Fruit fly (Drosophila melanogaster): Measurements from ENCODE around the gene Irk2.

dm6 chr3R:23511356-23511755 lies 7.9 kb downstream of the Irk2 start:
- no peak for TF ChIP-seq CG6808 (GFP tag; optimal IDR thresholded peaks at IDR 0.05)
- no peak for TF ChIP-seq CG7368 (GFP tag; optimal IDR thresholded peaks at IDR 0.05)
- no peak for TF ChIP-seq pdm3 (GFP tag; optimal IDR thresholded peaks at IDR 0.05)
- no peak for TF ChIP-seq Lpt (GFP tag; optimal IDR thresholded peaks at IDR 0.05)
- TF ChIP-seq Eip93F (GFP tag; optimal IDR thresholded peaks at IDR 0.05): no peak
- TF ChIP-seq CG11294 (GFP tag; IDR thresholded peaks at IDR 0.05): no peak
- no peak for TF ChIP-seq CG9139 (GFP tag; optimal IDR thresholded peaks at IDR 0.05)
- no peak for TF ChIP-seq OdsH (GFP tag; optimal IDR thresholded peaks at IDR 0.05)
- TF ChIP-seq dac (GFP tag; optimal IDR thresholded peaks at IDR 0.05): no peak
- no peak for TF ChIP-seq salr (GFP tag; optimal IDR thresholded peaks at IDR 0.05)
